Worm (Caenorhabditis elegans) whole organism, L2 larva: Measurements from ENCODE around the gene C25H3.17.
A peak's percentile ranks its signal among the peaks of the same experiment; 100 is the strongest.

ENCODE experiments used
- C34F6.9 ChIP-seq: fragments of 150-350 bp; optimal IDR thresholded peaks from 2 replicates; lab custom pipeline; 2014; ENCODE audit warnings: missing biosample characterization, missing genetic modification characterization
- F13H6.1 ChIP-seq: sonication (generic microtip); optimal IDR thresholded peaks from 2 replicates; lab custom pipeline; 2016; ENCODE audit warnings: missing genetic modification characterization, missing compliant biosample characterization
- R02D3.7 ChIP-seq: fragments of 150-350 bp; optimal IDR thresholded peaks from 2 replicates; lab custom pipeline; 2014; ENCODE audit warnings: missing biosample characterization, missing genetic modification characterization
- Y55F3AM.14 ChIP-seq: fragments of 200-800 bp; sonication (Bioruptor generic); optimal IDR thresholded peaks from 2 replicates; lab custom pipeline; 2018; ENCODE audit warnings: mild to moderate bottlenecking, missing genetic modification characterization, missing compliant biosample characterization
- ZK546.5 ChIP-seq: sonication (generic microtip); optimal IDR thresholded peaks from 2 replicates; lab custom pipeline; 2017; ENCODE audit warnings: missing biosample characterization, missing genetic modification characterization
- alr-1 ChIP-seq: fragments of 150-350 bp; optimal IDR thresholded peaks from 2 replicates; lab custom pipeline; 2014; ENCODE audit warnings: missing biosample characterization, missing genetic modification characterization
- ama-1 ChIP-seq: fragments of 150-350 bp; optimal IDR thresholded peaks from 2 replicates; lab custom pipeline; 2018; ENCODE audit warnings: inconsistent platforms
- blmp-1 ChIP-seq: sonication (generic microtip); optimal IDR thresholded peaks from 2 replicates; lab custom pipeline; 2017; ENCODE audit warnings: missing genetic modification characterization, mild to moderate bottlenecking, missing compliant biosample characterization, antibody characterized with exemption, moderate library complexity; ENCODE audit not compliant: insufficient read depth
- ceh-16 ChIP-seq: fragments of 150-350 bp; optimal IDR thresholded peaks from 2 replicates; lab custom pipeline; 2014; ENCODE audit warnings: missing biosample characterization, missing genetic modification characterization
- ceh-82 ChIP-seq: fragments of 150-350 bp; optimal IDR thresholded peaks from 2 replicates; lab custom pipeline; 2014; ENCODE audit warnings: missing biosample characterization, missing genetic modification characterization
- crh-2 ChIP-seq: sonication (generic microtip); optimal IDR thresholded peaks from 2 replicates; lab custom pipeline; 2017; ENCODE audit warnings: missing biosample characterization, missing genetic modification characterization
- egl-27 ChIP-seq: sonication (generic microtip); optimal IDR thresholded peaks from 3 replicates; lab custom pipeline; 2017; ENCODE audit warnings: missing biosample characterization, missing genetic modification reagents, missing genetic modification characterization
- elt-1 ChIP-seq: fragments of 150-350 bp; optimal IDR thresholded peaks from 2 replicates; lab custom pipeline; 2014; ENCODE audit warnings: missing biosample characterization, missing genetic modification characterization
- elt-3 ChIP-seq: sonication (generic microtip); optimal IDR thresholded peaks from 2 replicates; lab custom pipeline; 2017; ENCODE audit warnings: missing biosample characterization, missing genetic modification characterization
- fos-1 ChIP-seq: fragments of 150-350 bp; optimal IDR thresholded peaks from 2 replicates; lab custom pipeline; 2014; ENCODE audit warnings: missing biosample characterization, missing genetic modification characterization
- gmeb-1 ChIP-seq: fragments of 150-350 bp; optimal IDR thresholded peaks from 2 replicates; lab custom pipeline; 2014; ENCODE audit warnings: missing biosample characterization, missing genetic modification characterization
- lin-11 ChIP-seq: fragments of 150-350 bp; sonication (generic microtip); optimal IDR thresholded peaks from 2 replicates; lab custom pipeline; 2014; ENCODE audit warnings: missing biosample characterization, missing genetic modification characterization, inconsistent platforms, mixed read lengths
- lin-13 ChIP-seq: fragments of 150-350 bp; optimal IDR thresholded peaks from 2 replicates; lab custom pipeline; 2014; ENCODE audit warnings: missing biosample characterization, missing genetic modification reagents, missing genetic modification characterization
- lin-39 ChIP-seq: fragments of 150-350 bp; optimal IDR thresholded peaks from 2 replicates; lab custom pipeline; 2014; ENCODE audit warnings: missing biosample characterization, missing genetic modification reagents, missing genetic modification characterization
- lsy-2 ChIP-seq, 2 experiments: fragments of 150-350 bp in 1 of 2; sonication (generic microtip) in 1 of 2; optimal IDR thresholded peaks; 2 replicates each; lab custom pipeline; 2014 to 2017; ENCODE audit warnings: missing biosample characterization in 2 of 2, missing genetic modification characterization in 2 of 2
- mab-5 ChIP-seq: fragments of 150-350 bp; optimal IDR thresholded peaks from 2 replicates; lab custom pipeline; 2014; ENCODE audit warnings: missing biosample characterization, missing genetic modification characterization
- mbf-1 ChIP-seq: sonication (generic microtip); optimal IDR thresholded peaks from 2 replicates; lab custom pipeline; 2017; ENCODE audit warnings: missing biosample characterization, missing genetic modification characterization
- mdl-1 ChIP-seq, 2 experiments: fragments of 150-350 bp in 1 of 2; sonication (generic microtip) in 1 of 2; optimal IDR thresholded peaks; 2 replicates each; lab custom pipeline; 2017; ENCODE audit warnings: missing biosample characterization in 2 of 2, missing genetic modification characterization in 2 of 2
- nhr-10 ChIP-seq: sonication (generic microtip); optimal IDR thresholded peaks from 2 replicates; lab custom pipeline; 2017; ENCODE audit warnings: missing biosample characterization, missing genetic modification characterization
- nhr-11 ChIP-seq: fragments of 150-350 bp; optimal IDR thresholded peaks from 2 replicates; lab custom pipeline; 2014; ENCODE audit warnings: missing biosample characterization, missing genetic modification characterization
- nhr-12 ChIP-seq: fragments of 150-350 bp; optimal IDR thresholded peaks from 2 replicates; lab custom pipeline; 2014; ENCODE audit warnings: missing biosample characterization, missing genetic modification characterization
- nhr-129 ChIP-seq: fragments of 150-350 bp; optimal IDR thresholded peaks from 2 replicates; lab custom pipeline; 2014; ENCODE audit warnings: missing biosample characterization, missing genetic modification characterization
- nhr-21 ChIP-seq: fragments of 150-350 bp; optimal IDR thresholded peaks from 2 replicates; lab custom pipeline; 2014; ENCODE audit warnings: missing biosample characterization, missing genetic modification characterization
- nhr-23 ChIP-seq: fragments of 150-350 bp; optimal IDR thresholded peaks from 2 replicates; lab custom pipeline; 2014; ENCODE audit warnings: missing biosample characterization, missing genetic modification reagents, missing genetic modification characterization
- nhr-237 ChIP-seq: fragments of 150-350 bp; optimal IDR thresholded peaks from 2 replicates; lab custom pipeline; 2014; ENCODE audit warnings: missing biosample characterization, missing genetic modification characterization
- nhr-25 ChIP-seq: fragments of 150-350 bp; sonication (generic microtip); optimal IDR thresholded peaks from 3 replicates; lab custom pipeline; 2014; ENCODE audit warnings: missing biosample characterization, missing genetic modification characterization
- nhr-6 ChIP-seq: fragments of 150-350 bp; optimal IDR thresholded peaks from 2 replicates; lab custom pipeline; 2014; ENCODE audit warnings: missing biosample characterization, missing genetic modification characterization
- nhr-77 ChIP-seq: fragments of 150-350 bp; optimal IDR thresholded peaks from 2 replicates; lab custom pipeline; 2014; ENCODE audit warnings: missing biosample characterization, missing genetic modification characterization
- peb-1 ChIP-seq: fragments of 150-350 bp; optimal IDR thresholded peaks from 2 replicates; lab custom pipeline; 2014; ENCODE audit warnings: missing biosample characterization, missing genetic modification characterization
- sem-4 ChIP-seq: fragments of 150-350 bp; optimal IDR thresholded peaks from 2 replicates; lab custom pipeline; 2014; ENCODE audit warnings: missing biosample characterization, missing genetic modification reagents, missing genetic modification characterization
- skn-1 ChIP-seq: sonication (generic microtip); optimal IDR thresholded peaks from 2 replicates; lab custom pipeline; 2017; ENCODE audit warnings: missing biosample characterization, missing genetic modification characterization
- sma-3 ChIP-seq: sonication (generic microtip); optimal IDR thresholded peaks from 2 replicates; lab custom pipeline; 2016; ENCODE audit warnings: missing genetic modification reagents, missing genetic modification characterization, missing compliant biosample characterization
- sma-9 ChIP-seq, 2 experiments: fragments of 150-350 bp in 1 of 2; sonication (generic microtip) in 1 of 2; optimal IDR thresholded peaks; 2 replicates each; lab custom pipeline; 2014 to 2016; ENCODE audit warnings: missing genetic modification characterization in 2 of 2, mild to moderate bottlenecking in 1 of 2, missing biosample characterization in 1 of 2, missing compliant biosample characterization in 1 of 2, missing genetic modification reagents in 1 of 2, moderate library complexity in 1 of 2
- snpc-4 ChIP-seq: fragments of 150-350 bp; optimal IDR thresholded peaks from 2 replicates; lab custom pipeline; 2014; ENCODE audit warnings: missing biosample characterization, missing genetic modification characterization
- unc-39 ChIP-seq: fragments of 150-350 bp; optimal IDR thresholded peaks from 2 replicates; lab custom pipeline; 2014; ENCODE audit warnings: missing biosample characterization, missing genetic modification characterization
- unc-55 ChIP-seq: fragments of 150-350 bp; sonication (generic microtip); optimal IDR thresholded peaks from 3 replicates; lab custom pipeline; 2014; ENCODE audit warnings: missing biosample characterization, missing genetic modification reagents, missing genetic modification characterization
- unc-62 ChIP-seq: fragments of 150-350 bp; optimal IDR thresholded peaks from 2 replicates; lab custom pipeline; 2014; ENCODE audit warnings: missing biosample characterization, missing genetic modification reagents, missing genetic modification characterization
- zag-1 ChIP-seq: fragments of 150-350 bp; optimal IDR thresholded peaks from 2 replicates; lab custom pipeline; 2014; ENCODE audit warnings: missing biosample characterization, missing genetic modification characterization
- ztf-1 ChIP-seq: fragments of 200-800 bp; sonication (Bioruptor generic); conservative IDR thresholded peaks from 2 replicates; pipeline ENCODE4 v1.3.6; 2022; ENCODE audit warnings: missing genetic modification characterization, missing compliant biosample characterization
- ztf-11 ChIP-seq: sonication (generic microtip); optimal IDR thresholded peaks from 2 replicates; lab custom pipeline; 2017; ENCODE audit warnings: missing biosample characterization, missing genetic modification characterization
- ztf-4 ChIP-seq: fragments of 150-350 bp; optimal IDR thresholded peaks from 2 replicates; lab custom pipeline; 2014; ENCODE audit warnings: missing biosample characterization, missing genetic modification characterization

Gene C25H3.17

ce11 chrII:5661735-5662177, 7.7 kb downstream of the C25H3.17 start (continued):
- TF ChIP-seq mdl-1 (tag; optimal IDR thresholded peaks at IDR 0.05; lab: Kevin White, UChicago) = peak; percentile 57 to 79
- peak; percentile 95 for TF ChIP-seq nhr-129
- peak; percentile 45 for TF ChIP-seq nhr-25 (tag; lab: Kevin White, UChicago)
- TF ChIP-seq ztf-1 = 0 out of 2 replicates have a peak, but pooled peaks have one; percentile 61
- TF ChIP-seq gmeb-1 (tag; lab: Kevin White, UChicago) = peak; percentile 60
- peak; percentile 86 for TF ChIP-seq sma-9 (GFP tag; optimal IDR thresholded peaks at IDR 0.05; lab: Kevin White, UChicago)
- TF ChIP-seq sma-9 (tag; optimal IDR thresholded peaks at IDR 0.05; lab: Kevin White, UChicago) = no peak
- peak; percentile 74 for TF ChIP-seq sma-3 (GFP tag; lab: Kevin White, UChicago)
- TF ChIP-seq nhr-21 (tag; lab: Kevin White, UChicago) = peak; percentile 88
- peak; percentile 77 for TF ChIP-seq mab-5 (tag; lab: Kevin White, UChicago)
- TF ChIP-seq R02D3.7 (tag; lab: Kevin White, UChicago) = no peak
- TF ChIP-seq, all 48 proteins: peak for 30

ce11 chrII:5660736-5661734, 8.4 kb downstream of the C25H3.17 start, which contains the start of the genes ift-43 and mdt-26:
ift-43 (minus strand) TSS chrII:5660786.
mdt-26 (plus strand) TSS chrII:5661181.
- TF ChIP-seq sem-4 (tag; lab: Kevin White, UChicago) (peak; percentile 67), gmeb-1 (tag; lab: Kevin White, UChicago) (peak; percentile 57), mab-5 (tag; lab: Kevin White, UChicago) (peak; percentile 34), blmp-1 (tag; lab: Kevin White, UChicago) (peak; percentile 20), nhr-25 (tag; lab: Kevin White, UChicago) (peak; percentile 51), ceh-16 (peak; percentile 81), fos-1 (peak; percentile 53), nhr-129 (peak; percentile 62), C34F6.9 (tag; lab: Kevin White, UChicago) (peak; percentile 50), skn-1 (tag; lab: Kevin White, UChicago) (no peak), nhr-10 (peak; percentile 72), lin-39 (tag; lab: Kevin White, UChicago) (no peak), ztf-4 (tag; lab: Kevin White, UChicago) (peak; percentile 73), ZK546.5 (tag; lab: Kevin White, UChicago) (peak; percentile 3), nhr-23 (tag; lab: Kevin White, UChicago) (no peak), zag-1 (tag; lab: Kevin White, UChicago) (peak; percentile 61), nhr-11 (tag; lab: Kevin White, UChicago) (no peak), alr-1 (no peak), snpc-4 (no peak), ama-1 (lab: Kevin White, UChicago) (peak; percentile 100), nhr-21 (tag; lab: Kevin White, UChicago) (peak; percentile 78), Y55F3AM.14 (GFP tag; lab: Kevin White, UChicago) (peak; percentile 6), nhr-77 (tag; lab: Kevin White, UChicago) (no peak), R02D3.7 (tag; lab: Kevin White, UChicago) (no peak), unc-62 (GFP tag; lab: Kevin White, UChicago) (no peak), lin-11 (tag; lab: Kevin White, UChicago) (peak; percentile 89), sma-9 (GFP tag; optimal IDR thresholded peaks at IDR 0.05; lab: Kevin White, UChicago) (peak; percentile 75), sma-9 (tag; optimal IDR thresholded peaks at IDR 0.05; lab: Kevin White, UChicago) (no peak), lin-13 (GFP tag; lab: Kevin White, UChicago) (peak; percentile 81), ztf-11 (tag; lab: Kevin White, UChicago) (no peak), unc-39 (tag; lab: Kevin White, UChicago) (peak; percentile 8), unc-55 (GFP tag; lab: Kevin White, UChicago) (peak; percentile 78), nhr-237 (tag; lab: Kevin White, UChicago) (peak; percentile 54), lsy-2 (tag; optimal IDR thresholded peaks at IDR 0.05; lab: Kevin White, UChicago) (peak; percentile 78 to 88), crh-2 (tag; lab: Kevin White, UChicago) (peak; percentile 80), elt-1 (no peak), peb-1 (tag; lab: Kevin White, UChicago) (no peak), mbf-1 (no peak), ceh-82 (peak; percentile 9), egl-27 (peak; percentile 81), nhr-12 (tag; lab: Kevin White, UChicago) (no peak), mdl-1 (tag; optimal IDR thresholded peaks at IDR 0.05; lab: Kevin White, UChicago) (peak; percentile 57 to 73), nhr-6 (peak; percentile 68), elt-3 (tag; lab: Kevin White, UChicago) (no peak), F13H6.1 (tag; lab: Kevin White, UChicago) (peak; percentile 85), sma-3 (GFP tag; lab: Kevin White, UChicago) (peak; percentile 81)
